Fruit fly (Drosophila melanogaster) whole organism, embryonic: Measurements from ENCODE around the gene Rgl.

Experiments
- Abd-B ChIP-seq: fragments of 200-800 bp; sonication (Bioruptor generic); optimal IDR thresholded peaks from 2 replicates; lab custom pipeline; 2018; ENCODE audit warnings: missing biosample characterization, mild to moderate bottlenecking, missing genetic modification characterization, moderate library complexity
- Bgb ChIP-seq: fragments of 200-800 bp; sonication (Bioruptor generic); IDR thresholded peaks from 2 replicates; pipeline ENCODE4 v1.3.6; 2022; ENCODE audit warnings: missing biosample characterization, missing genetic modification characterization; ENCODE audit not compliant: partially characterized antibody
- CG11560 ChIP-seq: fragments of 200-800 bp; sonication (Bioruptor generic); IDR thresholded peaks from 3 replicates; pipeline ENCODE4 v1.3.6; 2022; ENCODE audit warnings: missing biosample characterization, missing genetic modification characterization
- CG16813 ChIP-seq: fragments of 200-800 bp; sonication (Bioruptor generic); IDR thresholded peaks from 3 replicates; pipeline ENCODE4 v1.3.6; 2022; ENCODE audit warnings: missing biosample characterization, missing genetic modification characterization; ENCODE audit not compliant: partially characterized antibody
- CG2199 ChIP-seq: fragments of 200-800 bp; sonication (Bioruptor generic); IDR thresholded peaks from 3 replicates; pipeline ENCODE4 v1.3.6; 2022; ENCODE audit warnings: missing biosample characterization, missing genetic modification characterization
- CG3995 ChIP-seq: fragments of 200-800 bp; sonication (Bioruptor generic); optimal IDR thresholded peaks from 3 replicates; lab custom pipeline; 2016; ENCODE audit warnings: missing biosample characterization, missing genetic modification characterization
- CG42726 ChIP-seq: fragments of 200-800 bp; sonication (Bioruptor generic); IDR thresholded peaks from 2 replicates; pipeline ENCODE4 v1.3.6; 2022; ENCODE audit warnings: missing biosample characterization, missing genetic modification characterization; ENCODE audit not compliant: partially characterized antibody
- CG6272 ChIP-seq: fragments of 200-800 bp; sonication (Bioruptor generic); IDR thresholded peaks from 2 replicates; pipeline ENCODE4 v1.3.6; 2022; ENCODE audit warnings: missing biosample characterization, missing genetic modification characterization
- CG7556 ChIP-seq: fragments of 200-800 bp; sonication (Bioruptor generic); optimal IDR thresholded peaks from 2 replicates; lab custom pipeline; 2017; ENCODE audit warnings: missing biosample characterization, mild to moderate bottlenecking, missing genetic modification characterization
- CG9932 ChIP-seq: fragments of 200-800 bp; sonication (Bioruptor generic); IDR thresholded peaks from 2 replicates; pipeline ENCODE4 v1.3.6; 2022; ENCODE audit warnings: missing biosample characterization, missing genetic modification characterization
- Dll ChIP-seq: fragments of 200-800 bp; sonication (Bioruptor generic); IDR thresholded peaks from 4 replicates; pipeline ENCODE4 v1.3.6; 2022; ENCODE audit warnings: missing biosample characterization, missing genetic modification characterization; ENCODE audit not compliant: partially characterized antibody
- Ets65A ChIP-seq: fragments of 200-800 bp; sonication (Bioruptor generic); peaks from one replicate; lab custom pipeline; 2016; ENCODE audit warnings: missing biosample characterization, missing genetic modification characterization
- Hsf ChIP-seq: fragments of 200-800 bp; sonication (Bioruptor generic); optimal IDR thresholded peaks from 3 replicates; lab custom pipeline; 2016; ENCODE audit warnings: missing biosample characterization, missing genetic modification characterization
- Sry-β ChIP-seq: fragments of 200-800 bp; sonication (Bioruptor generic); optimal IDR thresholded peaks from 2 replicates; lab custom pipeline; 2018; ENCODE audit warnings: missing biosample characterization, mild to moderate bottlenecking, missing genetic modification characterization, moderate library complexity
- bab2 ChIP-seq: fragments of 200-800 bp; sonication (Bioruptor generic); optimal IDR thresholded peaks from 2 replicates; lab custom pipeline; 2016; ENCODE audit warnings: missing biosample characterization, missing genetic modification characterization
- bsh ChIP-seq, 2 experiments: fragments of 200-800 bp; sonication (Bioruptor generic); optimal IDR thresholded peaks; 2 replicates each; lab custom pipeline; 2017 to 2018; ENCODE audit warnings: mild to moderate bottlenecking in 2 of 2, missing biosample characterization in 2 of 2, missing genetic modification characterization in 2 of 2, moderate library complexity in 1 of 2
- btn ChIP-seq: fragments of 200-800 bp; sonication (Bioruptor generic); optimal IDR thresholded peaks from 2 replicates; lab custom pipeline; 2016; ENCODE audit warnings: missing biosample characterization, missing genetic modification characterization
- caup ChIP-seq: fragments of 200-800 bp; sonication (Bioruptor generic); optimal IDR thresholded peaks from 3 replicates; lab custom pipeline; 2017; ENCODE audit warnings: missing biosample characterization, mild to moderate bottlenecking, missing genetic modification characterization, moderate library complexity; ENCODE audit not compliant: severe bottlenecking
- knrl ChIP-seq: fragments of 200-800 bp; sonication (Bioruptor generic); IDR thresholded peaks from 3 replicates; pipeline ENCODE4 v1.3.6; 2022; ENCODE audit warnings: missing biosample characterization, missing genetic modification characterization; ENCODE audit not compliant: partially characterized antibody
- lbe ChIP-seq: fragments of 200-800 bp; sonication (Bioruptor generic); optimal IDR thresholded peaks from 2 replicates; lab custom pipeline; 2016; ENCODE audit warnings: missing biosample characterization, mild to moderate bottlenecking, missing genetic modification characterization
- pita ChIP-seq: fragments of 200-800 bp; sonication (Bioruptor generic); optimal IDR thresholded peaks from 2 replicates; lab custom pipeline; 2017; ENCODE audit warnings: missing biosample characterization, mild to moderate bottlenecking, missing genetic modification characterization
- sens ChIP-seq: fragments of 200-800 bp; sonication (Bioruptor generic); peaks from one replicate; lab custom pipeline; 2016; ENCODE audit warnings: missing biosample characterization, missing genetic modification characterization
- stwl ChIP-seq: fragments of 200-800 bp; sonication (Bioruptor generic); optimal IDR thresholded peaks from 3 replicates; lab custom pipeline; 2018; ENCODE audit warnings: missing biosample characterization, mild to moderate bottlenecking, missing genetic modification characterization, moderate library complexity
- vnd ChIP-seq: fragments of 200-800 bp; sonication (Bioruptor generic); IDR thresholded peaks from 3 replicates; pipeline ENCODE4 v1.3.6; 2022; ENCODE audit warnings: missing biosample characterization, missing genetic modification characterization; ENCODE audit not compliant: partially characterized antibody

The Rgl gene

DNA sequence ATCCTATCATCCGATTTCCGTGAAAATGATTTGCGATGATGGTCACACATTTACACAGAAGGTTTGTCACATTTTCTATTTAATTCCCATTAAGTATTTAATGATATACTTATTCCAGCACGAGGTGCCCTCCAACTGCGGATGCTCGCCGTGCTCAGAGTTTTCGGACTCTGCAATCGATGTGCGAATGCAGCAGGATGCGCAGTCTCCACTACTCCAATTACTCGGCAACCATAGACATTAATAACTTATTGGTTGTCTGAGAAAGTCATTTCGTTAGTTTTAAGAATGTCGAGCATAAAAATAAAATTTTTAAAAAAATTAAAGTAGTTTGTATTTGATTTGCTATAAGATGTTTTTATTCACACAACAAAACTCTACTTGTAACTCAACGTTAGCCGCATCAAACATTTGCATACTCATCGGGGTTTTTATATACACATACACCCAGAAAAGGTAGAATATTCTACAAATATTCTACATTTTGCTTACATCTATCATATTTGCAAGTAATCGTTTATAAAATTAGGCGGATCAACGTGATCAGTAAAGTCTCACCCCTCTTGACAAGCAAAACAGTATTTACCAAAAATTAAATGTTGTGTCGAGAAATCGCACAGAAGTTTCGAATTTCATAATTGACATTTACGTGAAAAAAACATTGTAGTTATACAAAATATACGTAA lies 65.3 kb downstream of the Rgl start (continued):
- TF ChIP-seq Dll (GFP tag; lab: Robert Waterston, UW) (no peak), Abd-B (GFP tag; lab: Kevin White, UChicago) (no peak), CG9932 (GFP tag; lab: Robert Waterston, UW) (no peak), bsh (GFP tag; optimal IDR thresholded peaks at IDR 0.05; lab: Kevin White, UChicago) (no peak), CG11560 (tag; lab: Robert Waterston, UW) (peak; percentile 47; the same call in 1 of the 3 replicates), btn (GFP tag; lab: Kevin White, UChicago) (no peak), CG3995 (GFP tag; lab: Kevin White, UChicago) (peak; percentile 72), knrl (GFP tag; lab: Robert Waterston, UW) (peak; percentile 54; the same call in 2 of the 3 replicates), CG16813 (GFP tag; lab: Robert Waterston, UW) (peak; percentile 55; the same call in 2 of the 3 replicates), Ets65A (GFP tag; lab: Kevin White, UChicago) (peak; percentile 89), sens (GFP tag; lab: Kevin White, UChicago) (peak; percentile 74), CG2199 (GFP tag; lab: Robert Waterston, UW) (peak; percentile 68; the same call in 1 of the 3 replicates), lbe (GFP tag; lab: Kevin White, UChicago) (no peak), CG42726 (GFP tag; lab: Robert Waterston, UW) (0 out of 2 replicates have a peak, but pooled peaks have one; percentile 37), pita (GFP tag; lab: Kevin White, UChicago) (peak; percentile 43), CG7556 (GFP tag; lab: Kevin White, UChicago) (no peak), CG6272 (no peak), stwl (tag; lab: Kevin White, UChicago) (peak; percentile 28), bab2 (GFP tag; lab: Kevin White, UChicago) (no peak), caup (GFP tag; lab: Kevin White, UChicago) (no peak), Hsf (no peak), Sry-β (GFP tag; lab: Kevin White, UChicago) (no peak), vnd (GFP tag; lab: Robert Waterston, UW) (0 out of 3 replicates have a peak, but pooled peaks have one; percentile 40), Bgb (GFP tag; lab: Robert Waterston, UW) (peak; percentile 61; the same call in 1 of the 2 replicates)
